Worm (Caenorhabditis elegans) whole organism, late embryonic: ENCODE data around the gene C50B6.1.
A peak's percentile ranks its signal among the peaks of the same experiment; 100 is the strongest.

ENCODE experiments used
- C08G9.2 ChIP-seq: sonication (generic microtip); optimal IDR thresholded peaks from 2 replicates; lab custom pipeline; 2016; ENCODE audit warnings: mild to moderate bottlenecking, missing genetic modification characterization, moderate library complexity, missing compliant biosample characterization
- C38D4.7 ChIP-seq: fragments of 200-800 bp; sonication (Bioruptor generic); optimal IDR thresholded peaks from 2 replicates; lab custom pipeline; 2018; ENCODE audit warnings: mild to moderate bottlenecking, missing genetic modification characterization, moderate library complexity, missing compliant biosample characterization
- K02D7.2 ChIP-seq: sonication (generic microtip); optimal IDR thresholded peaks from 2 replicates; lab custom pipeline; 2017; ENCODE audit warnings: mild to moderate bottlenecking, missing genetic modification characterization, missing compliant biosample characterization
- Y22D7AL.16 ChIP-seq: sonication (generic microtip); optimal IDR thresholded peaks from 2 replicates; lab custom pipeline; 2016; ENCODE audit warnings: missing genetic modification characterization, missing compliant biosample characterization
- ahr-1 ChIP-seq: sonication (generic microtip); optimal IDR thresholded peaks from 2 replicates; lab custom pipeline; 2016; ENCODE audit warnings: missing genetic modification characterization, missing compliant biosample characterization
- ama-1 ChIP-seq: fragments of 150-350 bp; optimal IDR thresholded peaks from 2 replicates; lab custom pipeline; 2014
- ceh-14 ChIP-seq: sonication (generic microtip); optimal IDR thresholded peaks from 2 replicates; lab custom pipeline; 2016; ENCODE audit warnings: missing genotype, missing genetic modification characterization, missing compliant biosample characterization
- ceh-18 ChIP-seq: sonication (generic microtip); optimal IDR thresholded peaks from 2 replicates; lab custom pipeline; 2016; ENCODE audit warnings: missing genetic modification characterization, missing compliant biosample characterization
- ceh-2 ChIP-seq: sonication (generic microtip); optimal IDR thresholded peaks from 2 replicates; lab custom pipeline; 2016; ENCODE audit warnings: missing genotype, missing genetic modification characterization, missing compliant biosample characterization
- ceh-22 ChIP-seq: sonication (generic microtip); optimal IDR thresholded peaks from 2 replicates; lab custom pipeline; 2017; ENCODE audit warnings: missing biosample characterization, missing genetic modification characterization
- ceh-24 ChIP-seq: sonication (generic microtip); optimal IDR thresholded peaks from 2 replicates; lab custom pipeline; 2016; ENCODE audit warnings: mild to moderate bottlenecking, missing genetic modification characterization, missing compliant biosample characterization
- ceh-31 ChIP-seq: sonication (generic microtip); optimal IDR thresholded peaks from 2 replicates; lab custom pipeline; 2016; ENCODE audit warnings: missing genetic modification characterization, missing compliant biosample characterization
- ceh-34 ChIP-seq: sonication (generic microtip); optimal IDR thresholded peaks from 2 replicates; lab custom pipeline; 2016; ENCODE audit warnings: mild to moderate bottlenecking, missing genetic modification characterization, missing compliant biosample characterization
- ceh-45 ChIP-seq: fragments of 200-800 bp; sonication (Bioruptor generic); IDR thresholded peaks from 2 replicates; pipeline ENCODE4 v1.3.6; 2022; ENCODE audit warnings: missing genetic modification reagents, missing genetic modification characterization, missing compliant biosample characterization
- ceh-48 ChIP-seq: sonication (generic microtip); optimal IDR thresholded peaks from 2 replicates; lab custom pipeline; 2016; ENCODE audit warnings: missing genetic modification characterization, inconsistent platforms, missing compliant biosample characterization
- ceh-6 ChIP-seq: fragments of 200-800 bp; sonication (Bioruptor generic); optimal IDR thresholded peaks from 2 replicates; lab custom pipeline; 2018; ENCODE audit warnings: mild to moderate bottlenecking, missing genetic modification characterization, missing compliant biosample characterization
- che-1 ChIP-seq: sonication (generic microtip); optimal IDR thresholded peaks from 2 replicates; lab custom pipeline; 2016; ENCODE audit warnings: mild to moderate bottlenecking, missing genetic modification characterization, missing compliant biosample characterization
- dve-1 ChIP-seq: sonication (generic microtip); optimal IDR thresholded peaks from 2 replicates; lab custom pipeline; 2017; ENCODE audit warnings: antibody characterized with exemption, mild to moderate bottlenecking, missing genetic modification characterization, missing compliant biosample characterization
- elt-2 ChIP-seq: sonication (generic microtip); optimal IDR thresholded peaks from 2 replicates; lab custom pipeline; 2016; ENCODE audit warnings: missing genetic modification reagents, missing genetic modification characterization, missing compliant biosample characterization
- ets-4 ChIP-seq: sonication (generic microtip); optimal IDR thresholded peaks from 2 replicates; lab custom pipeline; 2016; ENCODE audit warnings: missing genetic modification characterization, missing compliant biosample characterization
- fax-1 ChIP-seq: sonication (generic microtip); optimal IDR thresholded peaks from 2 replicates; lab custom pipeline; 2016; ENCODE audit warnings: missing genotype, missing genetic modification characterization, missing compliant biosample characterization
- fkh-6 ChIP-seq: sonication (generic microtip); optimal IDR thresholded peaks from 2 replicates; lab custom pipeline; 2016; ENCODE audit warnings: missing genetic modification characterization, missing compliant biosample characterization
- hlh-30 ChIP-seq: sonication (generic microtip); optimal IDR thresholded peaks from 2 replicates; lab custom pipeline; 2017; ENCODE audit warnings: antibody characterized with exemption, missing genetic modification characterization, missing compliant biosample characterization; ENCODE audit not compliant: insufficient read depth
- hlh-8 ChIP-seq: sonication (generic microtip); optimal IDR thresholded peaks from 2 replicates; lab custom pipeline; 2016; ENCODE audit warnings: missing genotype, missing genetic modification characterization, missing compliant biosample characterization
- lim-6 ChIP-seq: sonication (generic microtip); optimal IDR thresholded peaks from 2 replicates; lab custom pipeline; 2016; ENCODE audit warnings: missing genetic modification characterization, missing compliant biosample characterization
- lin-11 ChIP-seq: fragments of 200-800 bp; sonication (Bioruptor generic); optimal IDR thresholded peaks from 2 replicates; lab custom pipeline; 2018; ENCODE audit warnings: mild to moderate bottlenecking, missing genetic modification characterization, missing compliant biosample characterization
- mec-3 ChIP-seq: sonication (generic microtip); optimal IDR thresholded peaks from 2 replicates; lab custom pipeline; 2016; ENCODE audit warnings: borderline replicate concordance, missing genetic modification characterization, missing compliant biosample characterization
- nfya-1 ChIP-seq: sonication (generic microtip); optimal IDR thresholded peaks from 2 replicates; lab custom pipeline; 2017; ENCODE audit warnings: missing genetic modification characterization, mild to moderate bottlenecking, missing compliant biosample characterization, antibody characterized with exemption, moderate library complexity
- nhr-11 ChIP-seq: fragments of 150-350 bp; optimal IDR thresholded peaks from 2 replicates; lab custom pipeline; 2014; ENCODE audit warnings: missing biosample characterization, missing genetic modification characterization
- odd-2 ChIP-seq: sonication (generic microtip); optimal IDR thresholded peaks from 2 replicates; lab custom pipeline; 2017; ENCODE audit warnings: antibody characterized with exemption, mild to moderate bottlenecking, missing genetic modification characterization, missing compliant biosample characterization
- pha-2 ChIP-seq: sonication (generic microtip); optimal IDR thresholded peaks from 2 replicates; lab custom pipeline; 2017; ENCODE audit warnings: mild to moderate bottlenecking, missing genetic modification characterization, missing compliant biosample characterization
- pqm-1 ChIP-seq: sonication (generic microtip); optimal IDR thresholded peaks from 2 replicates; lab custom pipeline; 2016; ENCODE audit warnings: missing genetic modification characterization, missing compliant biosample characterization
- pros-1 ChIP-seq: fragments of 150-350 bp; optimal IDR thresholded peaks from 2 replicates; lab custom pipeline; 2014; ENCODE audit warnings: missing biosample characterization, missing genetic modification reagents, missing genetic modification characterization
- ref-2 ChIP-seq: sonication (generic microtip); optimal IDR thresholded peaks from 2 replicates; lab custom pipeline; 2016; ENCODE audit warnings: missing genetic modification characterization, missing compliant biosample characterization
- rnt-1 ChIP-seq: sonication (generic microtip); optimal IDR thresholded peaks from 2 replicates; lab custom pipeline; 2016; ENCODE audit warnings: missing genetic modification characterization, missing compliant biosample characterization
- sdc-2 ChIP-seq: sonication (generic microtip); optimal IDR thresholded peaks from 2 replicates; lab custom pipeline; 2016; ENCODE audit warnings: missing genotype, missing genetic modification characterization, missing compliant biosample characterization
- tbx-2 ChIP-seq: sonication (generic microtip); optimal IDR thresholded peaks from 2 replicates; lab custom pipeline; 2016; ENCODE audit warnings: missing genetic modification characterization, missing compliant biosample characterization
- tbx-7 ChIP-seq: sonication (generic microtip); optimal IDR thresholded peaks from 2 replicates; lab custom pipeline; 2016; ENCODE audit warnings: missing genotype, missing genetic modification characterization, missing compliant biosample characterization
- ttx-3 ChIP-seq: sonication (generic microtip); optimal IDR thresholded peaks from 2 replicates; lab custom pipeline; 2016; ENCODE audit warnings: missing genetic modification reagents, missing genetic modification characterization, missing compliant biosample characterization
- unc-3 ChIP-seq, 2 experiments: fragments of 200-800 bp in 1 of 2; sonication (Bioruptor generic) in 1 of 2; sonication (generic microtip) in 1 of 2; conservative IDR thresholded peaks in 1 of 2; optimal IDR thresholded peaks in 1 of 2; 2 replicates each; pipeline versions ENCODE4 v1.3.6 to Lab custom; 2016 to 2022; ENCODE audit warnings: missing compliant biosample characterization in 2 of 2, missing genetic modification characterization in 2 of 2, missing genetic modification reagents in 1 of 2
- unc-42 ChIP-seq: sonication (generic microtip); optimal IDR thresholded peaks from 2 replicates; lab custom pipeline; 2016; ENCODE audit warnings: missing genotype, missing genetic modification characterization, missing compliant biosample characterization
- unc-55 ChIP-seq: sonication (generic microtip); optimal IDR thresholded peaks from 2 replicates; lab custom pipeline; 2017; ENCODE audit warnings: missing biosample characterization, missing genetic modification reagents, missing genetic modification characterization
- zip-5 ChIP-seq: sonication (generic microtip); optimal IDR thresholded peaks from 2 replicates; lab custom pipeline; 2016; ENCODE audit warnings: missing genetic modification characterization, missing compliant biosample characterization

C50B6.1 gene

ce11 chrV:13304663-13305188, 4.0 kb upstream of the C50B6.1 start, which contains the start of gene C26E1.2:
C26E1.2 (plus strand) TSS chrV:13305138.
- TF ChIP-seq elt-2 (tag; lab: Kevin White, UChicago) = peak; percentile 50
- TF ChIP-seq fkh-6 (tag; lab: Kevin White, UChicago) = no peak
- TF ChIP-seq ets-4 = no peak
- no peak for TF ChIP-seq ceh-31 (tag; lab: Kevin White, UChicago)

ce11 chrV:13309806-13310205, 1.1 kb downstream of the C50B6.1 start:
- TF ChIP-seq ceh-22 (tag; lab: Kevin White, UChicago) (no peak), K02D7.2 (no peak), pros-1 (tag; lab: Kevin White, UChicago) (no peak), pqm-1 (tag; lab: Kevin White, UChicago) (no peak), hlh-30 (tag; lab: Kevin White, UChicago) (no peak), ahr-1 (no peak), ama-1 (lab: Kevin White, UChicago) (no peak), ceh-24 (tag; lab: Kevin White, UChicago) (no peak), lin-11 (no peak), ceh-2 (tag; lab: Kevin White, UChicago) (no peak), unc-3 (GFP tag; conservative IDR thresholded peaks at IDR 0.05; lab: Robert Waterston, UW) (no peak), unc-3 (tag; optimal IDR thresholded peaks at IDR 0.05; lab: Kevin White, UChicago) (no peak), ceh-14 (tag; lab: Kevin White, UChicago) (no peak)

- TF ChIP-seq C38D4.7 (no peak), dve-1 (tag; lab: Kevin White, UChicago) (no peak), ceh-18 (tag; lab: Kevin White, UChicago) (no peak), ceh-22 (tag; lab: Kevin White, UChicago) (no peak), ceh-6 (GFP tag; lab: Kevin White, UChicago) (no peak), nhr-11 (tag; lab: Kevin White, UChicago) (no peak), ttx-3 (no peak), unc-42 (tag; lab: Kevin White, UChicago) (no peak), Y22D7AL.16 (tag; lab: Kevin White, UChicago) (no peak), hlh-8 (no peak), pha-2 (tag; lab: Kevin White, UChicago) (no peak), odd-2 (tag; lab: Kevin White, UChicago) (no peak), fkh-6 (tag; lab: Kevin White, UChicago) (no peak), ets-4 (no peak)
Observed at ce11 chrV:13312210-13312676, 3.5 kb downstream of the C50B6.1 start, which contains the start of gene nasp-2. nasp-2 (minus strand) TSS chrV:13312260.

ce11 chrV:13313045-13313623, 4.4 kb downstream of the C50B6.1 start, which contains the start of gene C50B6.3:
C50B6.3 (plus strand) TSS chrV:13313573.
- TF ChIP-seq lin-11 (no peak), hlh-8 (peak; percentile 74), unc-42 (tag; lab: Kevin White, UChicago) (peak; percentile 72), tbx-2 (tag; lab: Kevin White, UChicago) (peak; percentile 80), unc-55 (GFP tag; lab: Kevin White, UChicago) (peak; percentile 26), lim-6 (tag; lab: Kevin White, UChicago) (peak; percentile 17), fax-1 (peak; percentile 12), ceh-34 (tag; lab: Kevin White, UChicago) (peak; percentile 39), nfya-1 (tag; lab: Kevin White, UChicago) (peak; percentile 38), dve-1 (tag; lab: Kevin White, UChicago) (no peak), ceh-48 (tag; lab: Kevin White, UChicago) (peak; percentile 49), ref-2 (tag; lab: Kevin White, UChicago) (peak; percentile 74), tbx-7 (peak; percentile 65), sdc-2 (peak; percentile 47), C08G9.2 (tag; lab: Kevin White, UChicago) (peak; percentile 92), mec-3 (tag; lab: Kevin White, UChicago) (no peak), che-1 (tag; lab: Kevin White, UChicago) (no peak), ceh-45 (no peak), rnt-1 (tag; lab: Kevin White, UChicago) (peak; percentile 53), ets-4 (peak; percentile 85), ama-1 (lab: Kevin White, UChicago) (no peak), ceh-31 (tag; lab: Kevin White, UChicago) (peak; percentile 88), zip-5 (tag; lab: Kevin White, UChicago) (peak; percentile 28), ceh-2 (tag; lab: Kevin White, UChicago) (peak; percentile 89)
